Worm (Caenorhabditis elegans) whole organism, L2 larva: ENCODE results near the gene srg-50.
A peak's percentile ranks its signal among the peaks of the same experiment; 100 is the strongest.

Experiments
- R02D3.7 ChIP-seq: fragments of 150-350 bp; optimal IDR thresholded peaks from 2 replicates; lab custom pipeline; 2014; ENCODE audit warnings: missing biosample characterization, missing genetic modification characterization
- ZK546.5 ChIP-seq: sonication (generic microtip); optimal IDR thresholded peaks from 2 replicates; lab custom pipeline; 2017; ENCODE audit warnings: missing biosample characterization, missing genetic modification characterization
- alr-1 ChIP-seq: fragments of 150-350 bp; optimal IDR thresholded peaks from 2 replicates; lab custom pipeline; 2014; ENCODE audit warnings: missing biosample characterization, missing genetic modification characterization
- ama-1 ChIP-seq: fragments of 150-350 bp; optimal IDR thresholded peaks from 2 replicates; lab custom pipeline; 2018; ENCODE audit warnings: inconsistent platforms
- blmp-1 ChIP-seq: sonication (generic microtip); optimal IDR thresholded peaks from 2 replicates; lab custom pipeline; 2017; ENCODE audit warnings: missing genetic modification characterization, mild to moderate bottlenecking, missing compliant biosample characterization, antibody characterized with exemption, moderate library complexity; ENCODE audit not compliant: insufficient read depth
- ceh-16 ChIP-seq: fragments of 150-350 bp; optimal IDR thresholded peaks from 2 replicates; lab custom pipeline; 2014; ENCODE audit warnings: missing biosample characterization, missing genetic modification characterization
- crh-2 ChIP-seq: sonication (generic microtip); optimal IDR thresholded peaks from 2 replicates; lab custom pipeline; 2017; ENCODE audit warnings: missing biosample characterization, missing genetic modification characterization
- dmd-4 ChIP-seq: sonication (generic microtip); optimal IDR thresholded peaks from 2 replicates; lab custom pipeline; 2017; ENCODE audit warnings: missing biosample characterization, missing genetic modification characterization
- egl-27 ChIP-seq: sonication (generic microtip); optimal IDR thresholded peaks from 3 replicates; lab custom pipeline; 2017; ENCODE audit warnings: missing biosample characterization, missing genetic modification reagents, missing genetic modification characterization
- elt-1 ChIP-seq: fragments of 150-350 bp; optimal IDR thresholded peaks from 2 replicates; lab custom pipeline; 2014; ENCODE audit warnings: missing biosample characterization, missing genetic modification characterization
- fos-1 ChIP-seq: fragments of 150-350 bp; optimal IDR thresholded peaks from 2 replicates; lab custom pipeline; 2014; ENCODE audit warnings: missing biosample characterization, missing genetic modification characterization
- lin-11 ChIP-seq: fragments of 150-350 bp; sonication (generic microtip); optimal IDR thresholded peaks from 2 replicates; lab custom pipeline; 2014; ENCODE audit warnings: missing biosample characterization, missing genetic modification characterization, inconsistent platforms, mixed read lengths
- lsy-2 ChIP-seq, 2 experiments: fragments of 150-350 bp in 1 of 2; sonication (generic microtip) in 1 of 2; optimal IDR thresholded peaks; 2 replicates each; lab custom pipeline; 2014 to 2017; ENCODE audit warnings: missing biosample characterization in 2 of 2, missing genetic modification characterization in 2 of 2
- nhr-11 ChIP-seq: fragments of 150-350 bp; optimal IDR thresholded peaks from 2 replicates; lab custom pipeline; 2014; ENCODE audit warnings: missing biosample characterization, missing genetic modification characterization
- nhr-12 ChIP-seq: fragments of 150-350 bp; optimal IDR thresholded peaks from 2 replicates; lab custom pipeline; 2014; ENCODE audit warnings: missing biosample characterization, missing genetic modification characterization
- nhr-129 ChIP-seq: fragments of 150-350 bp; optimal IDR thresholded peaks from 2 replicates; lab custom pipeline; 2014; ENCODE audit warnings: missing biosample characterization, missing genetic modification characterization
- nhr-23 ChIP-seq: fragments of 150-350 bp; optimal IDR thresholded peaks from 2 replicates; lab custom pipeline; 2014; ENCODE audit warnings: missing biosample characterization, missing genetic modification reagents, missing genetic modification characterization
- nhr-25 ChIP-seq: fragments of 150-350 bp; sonication (generic microtip); optimal IDR thresholded peaks from 3 replicates; lab custom pipeline; 2014; ENCODE audit warnings: missing biosample characterization, missing genetic modification characterization
- nhr-6 ChIP-seq: fragments of 150-350 bp; optimal IDR thresholded peaks from 2 replicates; lab custom pipeline; 2014; ENCODE audit warnings: missing biosample characterization, missing genetic modification characterization
- nhr-77 ChIP-seq: fragments of 150-350 bp; optimal IDR thresholded peaks from 2 replicates; lab custom pipeline; 2014; ENCODE audit warnings: missing biosample characterization, missing genetic modification characterization
- sma-3 ChIP-seq: sonication (generic microtip); optimal IDR thresholded peaks from 2 replicates; lab custom pipeline; 2016; ENCODE audit warnings: missing genetic modification reagents, missing genetic modification characterization, missing compliant biosample characterization
- sma-9 ChIP-seq, 2 experiments: fragments of 150-350 bp in 1 of 2; sonication (generic microtip) in 1 of 2; optimal IDR thresholded peaks; 2 replicates each; lab custom pipeline; 2014 to 2016; ENCODE audit warnings: missing genetic modification characterization in 2 of 2, mild to moderate bottlenecking in 1 of 2, missing biosample characterization in 1 of 2, missing compliant biosample characterization in 1 of 2, missing genetic modification reagents in 1 of 2, moderate library complexity in 1 of 2
- snpc-4 ChIP-seq: fragments of 150-350 bp; optimal IDR thresholded peaks from 2 replicates; lab custom pipeline; 2014; ENCODE audit warnings: missing biosample characterization, missing genetic modification characterization
- unc-39 ChIP-seq: fragments of 150-350 bp; optimal IDR thresholded peaks from 2 replicates; lab custom pipeline; 2014; ENCODE audit warnings: missing biosample characterization, missing genetic modification characterization
- unc-55 ChIP-seq: fragments of 150-350 bp; sonication (generic microtip); optimal IDR thresholded peaks from 3 replicates; lab custom pipeline; 2014; ENCODE audit warnings: missing biosample characterization, missing genetic modification reagents, missing genetic modification characterization
- unc-62 ChIP-seq: fragments of 150-350 bp; optimal IDR thresholded peaks from 2 replicates; lab custom pipeline; 2014; ENCODE audit warnings: missing biosample characterization, missing genetic modification reagents, missing genetic modification characterization
- zag-1 ChIP-seq: fragments of 150-350 bp; optimal IDR thresholded peaks from 2 replicates; lab custom pipeline; 2014; ENCODE audit warnings: missing biosample characterization, missing genetic modification characterization
- ztf-1 ChIP-seq: fragments of 200-800 bp; sonication (Bioruptor generic); conservative IDR thresholded peaks from 2 replicates; pipeline ENCODE4 v1.3.6; 2022; ENCODE audit warnings: missing genetic modification characterization, missing compliant biosample characterization

The srg-50 gene

ce11 chrIV:7039476-7040261 lies 35.3 kb downstream of the srg-50 start, which contains the start of the genes cogc-2 and klp-18 (continued):
- TF ChIP-seq ZK546.5: no peak
- TF ChIP-seq R02D3.7: peak; percentile 18
- no peak for TF ChIP-seq elt-1 (tag; lab: Kevin White, UChicago)
- peak; percentile 97 for TF ChIP-seq unc-55 (GFP tag; lab: Kevin White, UChicago)
- no peak for TF ChIP-seq nhr-11
- peak; percentile 43 for TF ChIP-seq ceh-16
- no peak for TF ChIP-seq unc-62
- peak; percentile 90 for TF ChIP-seq lin-11 (tag; lab: Kevin White, UChicago)
- TF ChIP-seq ztf-1: no peak
- no peak for TF ChIP-seq nhr-12

- TF ChIP-seq nhr-11: no peak
- TF ChIP-seq alr-1 (tag; lab: Kevin White, UChicago): no peak
- no peak for TF ChIP-seq ceh-16
- TF ChIP-seq nhr-6 (tag; lab: Kevin White, UChicago): no peak
- no peak for TF ChIP-seq zag-1 (tag; lab: Kevin White, UChicago)
These were observed 38.2 kb downstream of the srg-50 start, which contains the start of gene ufl-1 for ce11 chrIV:7036790-7037189. Gene ufl-1, minus strand, starts transcription at chrIV:7036859.

- TF ChIP-seq nhr-129 (tag; lab: Kevin White, UChicago) (peak; percentile 3), ama-1 (lab: Kevin White, UChicago) (no peak)
These were observed 39.1 kb downstream of the srg-50 start, which contains the start of gene C06G3.3 for ce11 chrIV:7035823-7036222. Gene C06G3.3, plus strand, starts transcription at chrIV:7036123.

ce11 chrIV:7032459-7032858 lies 42.5 kb downstream of the srg-50 start, which contains the start of gene C06G3.8:
Gene C06G3.8, minus strand, starts transcription at chrIV:7032559.
- TF ChIP-seq fos-1 (tag; lab: Kevin White, UChicago) (no peak), nhr-25 (no peak), lin-11 (tag; lab: Kevin White, UChicago) (no peak), nhr-23 (no peak), ztf-1 (no peak), ZK546.5 (no peak), blmp-1 (tag; lab: Kevin White, UChicago) (no peak), unc-39 (tag; lab: Kevin White, UChicago) (no peak), nhr-6 (tag; lab: Kevin White, UChicago) (no peak), nhr-77 (tag; lab: Kevin White, UChicago) (no peak), lsy-2 (tag; optimal IDR thresholded peaks at IDR 0.05; lab: Kevin White, UChicago) (no peak), crh-2 (tag; lab: Kevin White, UChicago) (no peak), dmd-4 (tag; lab: Kevin White, UChicago) (no peak), egl-27 (tag; lab: Kevin White, UChicago) (no peak), snpc-4 (tag; lab: Kevin White, UChicago) (no peak)
- TF ChIP-seq, all 48 proteins: peak for 0

ce11 chrIV:7031019-7031418 lies 43.9 kb downstream of the srg-50 start:
- TF ChIP-seq sma-3: no peak
- TF ChIP-seq unc-55 (GFP tag; lab: Kevin White, UChicago): peak; percentile 31

ce11 chrIV:7025835-7026234 lies 49.1 kb downstream of the srg-50 start:
- TF ChIP-seq unc-39 (tag; lab: Kevin White, UChicago): no peak
- peak; percentile 7 for TF ChIP-seq sma-9 (GFP tag; optimal IDR thresholded peaks at IDR 0.05; lab: Kevin White, UChicago)
- no peak for TF ChIP-seq sma-9 (tag; optimal IDR thresholded peaks at IDR 0.05; lab: Kevin White, UChicago)
- TF ChIP-seq snpc-4 (tag; lab: Kevin White, UChicago): no peak
- TF ChIP-seq crh-2 (tag; lab: Kevin White, UChicago): peak; percentile 17
- peak; percentile 91 for TF ChIP-seq fos-1 (tag; lab: Kevin White, UChicago)

- TF ChIP-seq ama-1 (lab: Kevin White, UChicago) (no peak), fos-1 (tag; lab: Kevin White, UChicago) (peak; percentile 49)
- TF ChIP-seq, all 48 proteins: peak for 1
These were observed 50.1 kb downstream of the srg-50 start for ce11 chrIV:7024829-7025228.
